Worm (Caenorhabditis elegans) whole organism, L2 larva: ENCODE measurements around the gene BE10.1.

Source experiments
- lin-13 ChIP-seq: fragments of 150-350 bp; optimal IDR thresholded peaks from 2 replicates; lab custom pipeline; 2014; ENCODE audit warnings: missing biosample characterization, missing genetic modification reagents, missing genetic modification characterization
- skn-1 ChIP-seq: sonication (generic microtip); optimal IDR thresholded peaks from 2 replicates; lab custom pipeline; 2017; ENCODE audit warnings: missing biosample characterization, missing genetic modification characterization
- unc-62 ChIP-seq: fragments of 150-350 bp; optimal IDR thresholded peaks from 2 replicates; lab custom pipeline; 2014; ENCODE audit warnings: missing biosample characterization, missing genetic modification reagents, missing genetic modification characterization

ce11 chrIII:12788239-12788638, 1.1 kb downstream of the BE10.1 start:
- TF ChIP-seq unc-62 (GFP tag; lab: Kevin White, UChicago) = no peak
- no peak for TF ChIP-seq skn-1 (tag; lab: Kevin White, UChicago)
- no peak for TF ChIP-seq lin-13
